Fruit fly (Drosophila melanogaster) whole organism, prepupa: ENCODE data around the gene Polr3A.

Source experiments
- CG10669 ChIP-seq: fragments of 200-800 bp; sonication (Bioruptor generic); optimal IDR thresholded peaks from 3 replicates; lab custom pipeline; 2018; ENCODE audit warnings: missing biosample characterization, mild to moderate bottlenecking, missing genetic modification characterization, moderate library complexity
- CG11294 ChIP-seq: fragments of 200-800 bp; sonication (Bioruptor generic); IDR thresholded peaks from 2 replicates; pipeline ENCODE4 v1.3.6; 2022; ENCODE audit warnings: missing biosample characterization, missing genetic modification characterization
- CG11762 ChIP-seq: fragments of 200-800 bp; sonication (Bioruptor generic); optimal IDR thresholded peaks from 3 replicates; lab custom pipeline; 2016; ENCODE audit warnings: missing biosample characterization, missing genetic modification characterization; ENCODE audit not compliant: insufficient read depth
- CG15336 ChIP-seq: fragments of 200-800 bp; sonication (Bioruptor generic); IDR thresholded peaks from 2 replicates; pipeline ENCODE4 v1.3.6; 2022; ENCODE audit warnings: missing biosample characterization, missing genetic modification characterization
- CG16779 ChIP-seq: fragments of 200-800 bp; sonication (Bioruptor generic); optimal IDR thresholded peaks from 3 replicates; lab custom pipeline; 2017; ENCODE audit warnings: missing biosample characterization, mild to moderate bottlenecking, missing genetic modification characterization
- CG32006 ChIP-seq: fragments of 200-800 bp; sonication (Bioruptor generic); optimal IDR thresholded peaks from 3 replicates; lab custom pipeline; 2017; ENCODE audit warnings: missing biosample characterization, mild to moderate bottlenecking, missing genetic modification characterization
- CG34406 ChIP-seq: fragments of 200-800 bp; sonication (Bioruptor generic); optimal IDR thresholded peaks from 3 replicates; lab custom pipeline; 2016; ENCODE audit warnings: missing biosample characterization, missing genetic modification characterization
- CG3919 ChIP-seq: fragments of 200-800 bp; sonication (Bioruptor generic); optimal IDR thresholded peaks from 3 replicates; lab custom pipeline; 2016; ENCODE audit warnings: missing biosample characterization, missing genetic modification characterization
- CG4318 ChIP-seq: fragments of 200-800 bp; sonication (Bioruptor generic); optimal IDR thresholded peaks from 3 replicates; lab custom pipeline; 2017; ENCODE audit warnings: missing biosample characterization, mild to moderate bottlenecking, missing genetic modification characterization
- CG6163 ChIP-seq: fragments of 200-800 bp; sonication (Bioruptor generic); IDR thresholded peaks from 3 replicates; pipeline ENCODE4 v1.3.6; 2022; ENCODE audit warnings: missing biosample characterization, missing genetic modification characterization
- CG6276 ChIP-seq: fragments of 200-800 bp; sonication (Bioruptor generic); optimal IDR thresholded peaks from 2 replicates; lab custom pipeline; 2017; ENCODE audit warnings: missing biosample characterization, mild to moderate bottlenecking, missing genetic modification characterization
- CG6792 ChIP-seq: fragments of 200-800 bp; sonication (Bioruptor generic); optimal IDR thresholded peaks from 3 replicates; lab custom pipeline; 2016; ENCODE audit warnings: missing biosample characterization, missing genetic modification characterization
- CG6808 ChIP-seq: fragments of 200-800 bp; sonication (Bioruptor generic); optimal IDR thresholded peaks from 3 replicates; lab custom pipeline; 2017; ENCODE audit warnings: missing biosample characterization, missing genetic modification characterization, mild to moderate bottlenecking, moderate library complexity, missing genetic modification reagents
- CG6854 ChIP-seq: fragments of 200-800 bp; sonication (Bioruptor generic); optimal IDR thresholded peaks from 2 replicates; lab custom pipeline; 2017; ENCODE audit warnings: missing biosample characterization, mild to moderate bottlenecking, missing genetic modification characterization
- CG7368 ChIP-seq: fragments of 200-800 bp; sonication (Bioruptor generic); optimal IDR thresholded peaks from 3 replicates; lab custom pipeline; 2016; ENCODE audit warnings: missing biosample characterization, missing genetic modification characterization
- CG8632 ChIP-seq: fragments of 200-800 bp; sonication (Bioruptor generic); optimal IDR thresholded peaks from 3 replicates; lab custom pipeline; 2016; ENCODE audit warnings: missing biosample characterization, missing genetic modification characterization
- Eip75B ChIP-seq: fragments of 200-800 bp; sonication (Bioruptor generic); optimal IDR thresholded peaks from 3 replicates; lab custom pipeline; 2016; ENCODE audit warnings: missing biosample characterization, missing genetic modification characterization
- Eip78C ChIP-seq: fragments of 200-800 bp; sonication (Bioruptor generic); peaks from one replicate; lab custom pipeline; 2016; ENCODE audit warnings: missing biosample characterization, missing genetic modification characterization
- Ets21C ChIP-seq: fragments of 200-800 bp; sonication (Bioruptor generic); optimal IDR thresholded peaks from 3 replicates; lab custom pipeline; 2016; ENCODE audit warnings: missing biosample characterization, missing genetic modification characterization
- Gug ChIP-seq: fragments of 200-800 bp; sonication (Bioruptor generic); IDR thresholded peaks from 2 replicates; pipeline ENCODE4 v1.3.6; 2022; ENCODE audit warnings: missing biosample characterization, missing genetic modification characterization
- Lpt ChIP-seq: fragments of 200-800 bp; sonication (Bioruptor generic); optimal IDR thresholded peaks from 3 replicates; lab custom pipeline; 2016; ENCODE audit warnings: missing biosample characterization, missing genetic modification characterization
- Met ChIP-seq: fragments of 200-800 bp; sonication (Bioruptor generic); optimal IDR thresholded peaks from 3 replicates; lab custom pipeline; 2016; ENCODE audit warnings: missing biosample characterization, missing genetic modification characterization
- Smox ChIP-seq: fragments of 200-800 bp; sonication (Bioruptor generic); optimal IDR thresholded peaks from 3 replicates; lab custom pipeline; 2016; ENCODE audit warnings: missing biosample characterization, missing genetic modification characterization
- Sox102F ChIP-seq: fragments of 200-800 bp; sonication (Bioruptor generic); optimal IDR thresholded peaks from 2 replicates; lab custom pipeline; 2016; ENCODE audit warnings: missing biosample characterization, mild to moderate bottlenecking, missing genetic modification characterization
- acj6 ChIP-seq: fragments of 200-800 bp; sonication (Bioruptor generic); optimal IDR thresholded peaks from 3 replicates; lab custom pipeline; 2016; ENCODE audit warnings: missing biosample characterization, missing genetic modification characterization
- cyc ChIP-seq: fragments of 200-800 bp; sonication (Bioruptor generic); optimal IDR thresholded peaks from 3 replicates; lab custom pipeline; 2016; ENCODE audit warnings: missing biosample characterization, missing genetic modification characterization
- dac ChIP-seq: fragments of 200-800 bp; sonication (Bioruptor generic); optimal IDR thresholded peaks from 2 replicates; lab custom pipeline; 2017; ENCODE audit warnings: missing biosample characterization, mild to moderate bottlenecking, missing genetic modification characterization
- eg ChIP-seq: fragments of 200-800 bp; sonication (Bioruptor generic); IDR thresholded peaks from 3 replicates; pipeline ENCODE4 v1.3.6; 2022; ENCODE audit warnings: missing biosample characterization, missing genetic modification characterization
- fkh ChIP-seq: fragments of 200-800 bp; sonication (Bioruptor generic); optimal IDR thresholded peaks from 3 replicates; lab custom pipeline; 2017; ENCODE audit warnings: missing biosample characterization, mild to moderate bottlenecking, missing genetic modification characterization, moderate library complexity
- net ChIP-seq: fragments of 200-800 bp; sonication (Bioruptor generic); optimal IDR thresholded peaks from 3 replicates; lab custom pipeline; 2016; ENCODE audit warnings: missing biosample characterization, missing genetic modification characterization
- salr ChIP-seq, 2 experiments: fragments of 200-800 bp; sonication (Bioruptor generic); optimal IDR thresholded peaks; 3 replicates each; lab custom pipeline; 2016 to 2018; ENCODE audit warnings: missing biosample characterization in 2 of 2, missing genetic modification characterization in 2 of 2, mild to moderate bottlenecking in 1 of 2
- svp ChIP-seq: fragments of 200-800 bp; sonication (Bioruptor generic); peaks from one replicate; lab custom pipeline; 2016; ENCODE audit warnings: missing biosample characterization, missing genetic modification characterization
- topi ChIP-seq: fragments of 200-800 bp; sonication (Bioruptor generic); optimal IDR thresholded peaks from 3 replicates; lab custom pipeline; 2016; ENCODE audit warnings: missing biosample characterization, missing genetic modification characterization
- vri ChIP-seq: fragments of 200-800 bp; sonication (Bioruptor generic); optimal IDR thresholded peaks from 3 replicates; lab custom pipeline; 2016; ENCODE audit warnings: missing biosample characterization, mild to moderate bottlenecking, missing genetic modification characterization

Polr3A gene

DNA sequence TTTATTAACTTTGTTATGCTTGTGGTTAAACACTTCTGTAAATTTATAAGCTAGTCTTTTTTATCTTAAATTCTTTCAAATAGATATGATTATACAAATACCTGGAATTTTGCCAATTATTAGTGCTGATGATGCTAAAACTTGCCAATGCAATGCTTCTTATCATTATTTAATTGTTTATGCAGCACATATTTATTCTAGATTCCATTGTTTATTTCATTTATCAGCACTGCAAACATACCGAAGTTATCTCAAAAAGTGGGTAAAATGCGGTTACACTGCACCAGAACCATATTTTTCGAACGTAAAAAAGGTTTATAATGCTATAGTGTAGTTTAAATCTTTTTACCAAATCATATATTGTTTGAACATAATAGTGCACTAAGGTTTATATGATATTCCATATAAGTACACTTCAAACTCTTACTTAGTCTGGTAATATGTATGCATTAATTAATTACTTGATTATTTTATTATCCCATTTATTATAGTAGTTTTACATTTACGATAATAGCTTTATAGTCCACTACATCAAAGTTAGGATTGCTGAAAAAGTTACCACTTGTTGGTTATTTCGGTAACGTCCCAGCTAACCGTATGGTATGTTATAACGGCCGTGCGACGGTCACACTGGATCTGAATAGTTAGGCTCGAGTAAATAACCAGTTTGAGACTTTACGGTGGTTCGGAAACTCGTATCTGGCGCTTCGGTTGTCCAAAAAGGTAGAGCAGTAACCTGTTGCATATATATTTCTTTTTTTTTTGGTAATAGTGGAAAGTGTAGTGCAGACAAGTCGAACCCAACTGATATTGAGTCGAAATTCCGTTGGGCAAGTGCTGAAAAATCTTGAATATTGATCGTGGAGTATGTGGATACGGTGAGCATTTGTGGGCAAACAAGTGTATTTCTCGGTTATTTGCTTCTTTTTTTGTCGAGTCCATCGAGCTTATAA is 25.8 kb downstream of the Polr3A start, which contains the start of gene Rhp (continued):
- no peak for TF ChIP-seq salr (GFP tag; optimal IDR thresholded peaks at IDR 0.05; lab: Kevin White, UChicago)
- peak; percentile 79 for TF ChIP-seq CG6808
- no peak for TF ChIP-seq Sox102F (GFP tag; lab: Kevin White, UChicago)
- peak; percentile 47 for TF ChIP-seq CG11762 (GFP tag; lab: Kevin White, UChicago)
- TF ChIP-seq Eip75B (GFP tag; lab: Kevin White, UChicago): peak; percentile 40
- TF ChIP-seq CG11294 (GFP tag; lab: Robert Waterston, UW): no peak
- peak; percentile 56 for TF ChIP-seq Smox (GFP tag; lab: Kevin White, UChicago)
- TF ChIP-seq dac (GFP tag; lab: Kevin White, UChicago): no peak
- peak; percentile 83 for TF ChIP-seq CG6854 (GFP tag; lab: Kevin White, UChicago)
- peak; percentile 74 for TF ChIP-seq CG7368 (GFP tag; lab: Kevin White, UChicago)
- TF ChIP-seq CG34406: peak; percentile 60
- TF ChIP-seq Ets21C (GFP tag; lab: Kevin White, UChicago): no peak
- no peak for TF ChIP-seq Met (GFP tag; lab: Kevin White, UChicago)
- peak; percentile 76 for TF ChIP-seq CG8632 (GFP tag; lab: Kevin White, UChicago)
- TF ChIP-seq Eip78C (GFP tag; lab: Kevin White, UChicago): peak; percentile 43
- TF ChIP-seq CG3919 (GFP tag; lab: Kevin White, UChicago): peak; percentile 52
- peak; percentile 8 for TF ChIP-seq cyc (GFP tag; lab: Kevin White, UChicago)
- no peak for TF ChIP-seq net (GFP tag; lab: Kevin White, UChicago)
- TF ChIP-seq CG6792 (GFP tag; lab: Kevin White, UChicago): peak; percentile 62
- no peak for TF ChIP-seq Gug (GFP tag; lab: Robert Waterston, UW)
- no peak for TF ChIP-seq CG15336 (GFP tag; lab: Robert Waterston, UW)
- no peak for TF ChIP-seq CG6276 (GFP tag; lab: Kevin White, UChicago)
- TF ChIP-seq fkh (GFP tag; lab: Kevin White, UChicago): peak; percentile 64
- no peak for TF ChIP-seq CG4318
- TF ChIP-seq CG16779 (tag; lab: Kevin White, UChicago): no peak
- no peak for TF ChIP-seq Lpt (GFP tag; lab: Kevin White, UChicago)
- peak; percentile 46 for TF ChIP-seq topi (GFP tag; lab: Kevin White, UChicago)
- no peak for TF ChIP-seq svp (GFP tag; lab: Kevin White, UChicago)
- peak; percentile 34; the same call in 2 of the 3 replicates for TF ChIP-seq CG6163 (GFP tag; lab: Robert Waterston, UW)
- peak; percentile 40 for TF ChIP-seq vri (GFP tag; lab: Kevin White, UChicago)
- no peak for TF ChIP-seq CG32006 (GFP tag; lab: Kevin White, UChicago)
- peak; percentile 76 for TF ChIP-seq CG10669 (GFP tag; lab: Kevin White, UChicago)
- peak; percentile 46 for TF ChIP-seq acj6 (GFP tag; lab: Kevin White, UChicago)

DNA sequence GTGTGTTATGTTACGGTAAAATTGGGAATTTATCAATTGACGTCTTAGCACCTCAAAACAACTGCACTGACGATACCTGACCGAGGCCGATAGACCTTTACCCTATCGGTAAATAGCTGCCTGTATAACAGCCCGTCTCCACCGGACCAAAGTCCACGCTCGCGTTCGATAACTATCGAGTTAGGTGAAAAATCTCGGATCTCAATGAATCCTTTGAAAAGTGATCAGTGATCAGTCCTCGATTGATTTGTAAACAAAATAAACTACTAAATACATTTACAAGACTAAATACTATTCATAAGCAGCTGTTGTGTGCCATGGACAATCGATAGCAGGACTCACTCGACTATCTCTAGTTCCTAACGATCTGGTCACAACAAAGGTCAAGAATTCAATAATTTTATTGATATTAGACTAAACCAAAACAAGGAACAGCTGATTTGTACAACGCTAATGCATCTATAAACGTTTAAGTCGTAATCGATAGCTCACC is 33.2 kb downstream of the Polr3A start, which contains the start of gene sordd1:
Gene sordd1 (minus strand): TSS at position 78 of the 493 bp plus-strand sequence.
- TF ChIP-seq Eip78C (GFP tag; lab: Kevin White, UChicago): peak; percentile 16

DNA sequence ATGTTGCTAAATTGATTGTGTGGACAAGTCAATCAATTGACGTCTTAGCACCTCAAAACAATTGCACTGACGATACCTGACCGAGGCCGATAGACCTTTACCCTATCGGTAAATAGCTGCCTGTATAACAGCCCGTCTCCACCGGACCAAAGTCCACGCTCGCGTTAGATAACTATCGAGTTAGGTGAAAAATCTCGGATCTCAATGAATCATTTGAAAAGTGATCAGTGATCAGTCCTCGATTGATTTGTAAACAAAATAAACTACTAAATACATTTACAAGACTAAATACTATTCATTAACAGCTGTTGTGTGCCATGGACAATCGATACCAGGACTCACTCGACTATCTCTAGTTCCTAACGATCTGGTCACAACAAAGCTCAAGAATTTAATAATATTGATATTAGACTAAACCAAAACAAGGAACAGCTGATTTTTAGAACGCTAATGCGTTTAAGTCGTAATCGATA is 36.4 kb downstream of the Polr3A start, which contains the start of the genes sordd2 and CG15602:
Gene sordd2 (minus strand): TSS at position 78 of the 473 bp plus-strand sequence.
Gene CG15602 (plus strand): TSS at position 342 of the 473 bp plus-strand sequence.
- TF ChIP-seq svp (GFP tag; lab: Kevin White, UChicago) (peak; percentile 84), eg (GFP tag; lab: Robert Waterston, UW) (0 out of 3 replicates have a peak, but pooled peaks have one; percentile 44), Eip78C (GFP tag; lab: Kevin White, UChicago) (peak; percentile 23)
